Worm (Caenorhabditis elegans): ENCODE measurements around the gene col-17.
A peak's percentile ranks its signal among the peaks of the same experiment; 100 is the strongest.

Gene col-17

DNA sequence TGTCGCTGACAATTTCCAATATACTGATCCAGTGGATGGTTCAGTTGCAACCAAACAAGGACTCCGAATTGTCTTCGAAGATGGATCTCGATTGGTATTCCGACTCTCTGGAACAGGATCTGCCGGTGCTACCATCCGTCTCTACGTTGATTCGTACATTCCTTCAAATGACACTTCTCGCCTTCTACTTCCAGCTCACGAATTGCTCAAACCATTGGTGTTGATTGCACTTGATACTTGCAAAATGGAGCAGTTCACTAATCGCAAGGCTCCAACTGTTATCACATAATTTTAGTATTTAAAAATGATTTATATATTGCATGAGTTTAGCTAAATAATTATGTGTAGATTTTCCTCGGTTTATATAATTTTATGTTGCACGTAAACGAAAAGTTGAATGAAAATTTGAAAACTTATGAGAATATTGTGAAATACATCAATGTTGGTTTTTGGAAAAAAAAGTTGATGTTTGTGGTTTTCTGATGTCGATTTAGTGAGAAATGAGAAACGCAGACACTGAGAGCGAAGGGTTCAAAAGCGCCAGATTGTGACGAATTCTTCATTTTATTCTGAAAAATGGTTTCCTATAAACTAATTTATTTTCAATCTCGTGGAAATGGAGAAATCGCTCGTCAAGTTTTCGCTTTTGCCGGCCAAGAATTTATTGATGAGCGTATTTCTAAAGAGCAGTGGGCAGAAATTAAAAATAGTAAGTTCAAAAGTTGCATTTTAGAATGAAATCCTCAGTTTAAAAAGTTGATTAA is 23.8 kb upstream of the col-17 start, which contains the start of gene gst-9:
TSS of gene gst-9 (plus strand) at position 574 of the 764 bp plus-strand sequence.
- TF ChIP-seq nhr-237 (tag; optimal IDR thresholded peaks at IDR 0.05) (no peak), ceh-83 (GFP tag; optimal IDR thresholded peaks at IDR 0.05) (no peak), lsy-2 (tag; optimal IDR thresholded peaks at IDR 0.05) (no peak), lin-32 (GFP tag; optimal IDR thresholded peaks at IDR 0.05) (no peak), mls-2 (tag; optimal IDR thresholded peaks at IDR 0.05) (no peak), tbx-8 (GFP tag; optimal IDR thresholded peaks at IDR 0.05) (no peak), lin-13 (tag; optimal IDR thresholded peaks at IDR 0.05) (no peak), nhr-2 (tag; optimal IDR thresholded peaks at IDR 0.05) (no peak)

DNA sequence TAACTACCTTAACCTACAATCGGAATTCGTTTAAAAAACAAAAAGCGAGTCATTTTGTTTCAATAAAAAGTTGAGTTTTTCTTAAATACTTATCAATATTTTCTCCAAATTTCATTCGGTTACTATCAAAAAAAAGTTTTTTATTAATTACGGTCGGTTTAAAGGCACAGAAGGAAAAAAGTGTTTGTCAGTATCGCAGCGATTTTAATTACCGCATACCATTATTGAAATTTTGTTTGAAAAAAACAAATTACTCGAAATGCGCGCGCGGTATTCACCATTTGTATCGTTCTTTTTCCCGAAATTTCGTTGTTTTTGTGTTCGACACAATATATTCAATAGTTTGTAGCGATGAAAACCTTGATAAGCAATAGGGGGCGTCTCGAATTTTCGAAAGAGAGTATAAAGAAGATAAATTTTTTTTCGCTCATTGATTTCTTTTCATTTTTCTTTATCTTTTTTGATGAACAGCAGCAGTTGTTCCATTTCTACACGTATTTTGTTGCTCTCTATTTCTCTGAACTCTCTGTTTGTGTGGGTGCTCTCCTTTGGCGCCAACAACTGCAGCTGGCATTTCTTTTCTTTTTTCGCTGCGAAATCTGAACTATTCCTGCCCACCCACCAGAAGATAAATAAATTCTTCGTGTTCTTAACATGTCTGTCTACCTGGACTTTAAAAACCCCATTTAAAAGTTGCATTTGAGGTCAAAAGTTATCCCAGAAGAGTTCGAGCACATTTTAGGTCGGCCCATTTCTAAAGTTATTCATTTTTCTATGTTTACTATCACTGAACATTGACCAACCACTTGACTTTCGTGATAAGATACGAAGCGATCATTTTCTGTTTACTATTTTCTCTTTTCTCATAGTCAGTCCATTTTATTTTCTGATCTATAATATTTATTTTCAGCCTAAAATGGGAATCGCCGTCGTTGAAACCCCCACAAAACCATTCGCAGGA is 21.4 kb upstream of the col-17 start, which contains the start of gene pgm-1:
TSS of gene pgm-1 (plus strand) at position 911 of the 961 bp plus-strand sequence.
- TF ChIP-seq unc-120 (tag; optimal IDR thresholded peaks at IDR 0.05; ENCODE audit: poor library complexity, severe bottlenecking) (peak; percentile 34), hlh-1 (tag; optimal IDR thresholded peaks at IDR 0.05) (peak; percentile 57), ceh-83 (GFP tag; optimal IDR thresholded peaks at IDR 0.05) (no peak)

DNA sequence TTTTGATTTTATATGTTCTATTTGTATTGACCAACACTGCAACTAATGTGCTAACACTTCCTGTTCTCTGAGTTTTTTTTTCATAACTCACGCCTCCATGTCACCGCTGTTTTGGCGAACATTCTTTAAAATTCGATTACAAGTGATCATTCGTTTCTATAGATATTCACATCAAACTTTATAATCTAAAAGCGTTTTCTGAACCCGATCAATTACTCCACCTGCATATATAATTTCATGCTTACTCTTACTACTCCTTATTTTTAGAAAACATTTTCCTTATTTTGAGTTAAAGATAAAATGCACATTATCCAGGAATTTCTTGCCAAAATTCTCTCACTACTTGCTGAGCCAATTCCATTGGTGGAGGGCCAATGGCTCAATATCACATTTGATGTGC is 18.6 kb upstream of the col-17 start, which contains the start of gene R05F9.7:
TSS of gene R05F9.7 (plus strand) at position 301 of the 400 bp plus-strand sequence.
- no peak for TF ChIP-seq flh-1 (GFP tag; optimal IDR thresholded peaks at IDR 0.05)
- TF ChIP-seq unc-120 (tag; optimal IDR thresholded peaks at IDR 0.05; ENCODE audit: poor library complexity, severe bottlenecking) = no peak
- TF ChIP-seq unc-39 (tag; optimal IDR thresholded peaks at IDR 0.05) = no peak
- TF ChIP-seq lsy-2 (tag; optimal IDR thresholded peaks at IDR 0.05) = no peak
- TF ChIP-seq elt-1 (tag; optimal IDR thresholded peaks at IDR 0.05; ENCODE audit: borderline replicate concordance, insufficient read depth) = no peak
- no peak for TF ChIP-seq ztf-11 (tag; optimal IDR thresholded peaks at IDR 0.05)
- no peak for TF ChIP-seq nhr-2 (tag; optimal IDR thresholded peaks at IDR 0.05)
- TF ChIP-seq sem-2 (GFP tag; optimal IDR thresholded peaks at IDR 0.05) = no peak
- no peak for TF ChIP-seq ceh-83 (GFP tag; optimal IDR thresholded peaks at IDR 0.05)

DNA sequence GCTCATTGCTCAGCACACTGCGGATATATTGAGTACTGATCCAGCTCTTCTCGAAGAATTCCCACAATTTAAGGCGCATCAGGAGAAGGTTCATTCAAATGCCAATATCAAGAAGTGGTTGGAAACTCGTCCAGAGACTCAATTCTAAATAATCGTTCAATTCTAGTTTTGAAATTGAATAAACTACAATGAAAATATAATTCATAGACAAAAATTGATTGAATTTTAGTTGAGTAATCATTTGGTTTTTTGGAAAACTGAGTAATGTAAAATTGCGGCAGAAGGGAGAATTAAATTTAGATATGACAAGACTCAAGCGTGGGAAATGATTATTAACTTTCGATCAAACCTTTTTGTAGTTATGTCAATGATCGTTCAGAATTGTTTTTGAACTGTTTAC is 17.0 kb upstream of the col-17 start:
- TF ChIP-seq lin-32 (GFP tag; optimal IDR thresholded peaks at IDR 0.05) (no peak), hlh-1 (tag; optimal IDR thresholded peaks at IDR 0.05) (no peak), sptf-1 (tag; optimal IDR thresholded peaks at IDR 0.05) (no peak), blmp-1 (tag; optimal IDR thresholded peaks at IDR 0.05) (no peak), unc-120 (tag; optimal IDR thresholded peaks at IDR 0.05; ENCODE audit: poor library complexity, severe bottlenecking) (no peak), flh-1 (GFP tag; optimal IDR thresholded peaks at IDR 0.05) (no peak), ceh-83 (GFP tag; optimal IDR thresholded peaks at IDR 0.05) (no peak), sem-2 (GFP tag; optimal IDR thresholded peaks at IDR 0.05) (no peak), elt-1 (tag; optimal IDR thresholded peaks at IDR 0.05; ENCODE audit: borderline replicate concordance, insufficient read depth) (no peak), snpc-4 (tag; optimal IDR thresholded peaks at IDR 0.05) (no peak), nhr-237 (tag; optimal IDR thresholded peaks at IDR 0.05) (no peak), mab-5 (tag; optimal IDR thresholded peaks at IDR 0.05) (no peak), unc-62 (GFP tag; optimal IDR thresholded peaks at IDR 0.05) (no peak), bed-3 (GFP tag; optimal IDR thresholded peaks at IDR 0.05) (no peak), lsy-2 (tag; optimal IDR thresholded peaks at IDR 0.05) (no peak), mls-2 (tag; optimal IDR thresholded peaks at IDR 0.05) (no peak)

DNA sequence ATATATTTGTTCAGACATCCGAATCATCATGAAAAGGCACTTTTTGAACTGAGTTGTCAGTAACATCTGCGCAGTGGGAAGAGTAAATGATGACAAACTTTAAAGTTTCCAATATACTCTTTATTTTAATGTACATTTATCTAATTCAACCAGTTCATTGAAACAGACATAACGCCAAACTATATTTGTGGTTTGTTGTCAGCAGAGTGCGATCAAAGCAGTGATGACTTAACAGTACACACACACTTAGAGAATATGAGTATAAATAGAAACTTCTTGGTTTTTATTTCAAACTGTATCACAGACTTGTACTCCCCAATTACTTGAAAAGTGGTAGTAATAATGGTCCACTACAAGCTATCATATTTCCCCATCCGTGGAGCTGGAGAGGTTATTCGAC is 16.0 kb upstream of the col-17 start, which contains the start of gene gst-8:
TSS of gene gst-8 (plus strand) at position 301 of the 400 bp plus-strand sequence.
- TF ChIP-seq sptf-1 (tag; optimal IDR thresholded peaks at IDR 0.05) (no peak), blmp-1 (tag; optimal IDR thresholded peaks at IDR 0.05) (no peak), nhr-76 (tag; optimal IDR thresholded peaks at IDR 0.05) (no peak), elt-3 (tag; optimal IDR thresholded peaks at IDR 0.05) (no peak), zip-8 (tag; optimal IDR thresholded peaks at IDR 0.05) (no peak), ceh-43 (GFP tag; optimal IDR thresholded peaks at IDR 0.05) (no peak), ceh-39 (tag; optimal IDR thresholded peaks at IDR 0.05) (no peak), flh-1 (GFP tag; optimal IDR thresholded peaks at IDR 0.05) (no peak), hlh-1 (tag; optimal IDR thresholded peaks at IDR 0.05) (no peak), cnd-1 (tag; optimal IDR thresholded peaks at IDR 0.05) (no peak), elt-1 (tag; optimal IDR thresholded peaks at IDR 0.05; ENCODE audit: borderline replicate concordance, insufficient read depth) (no peak), mab-5 (tag; optimal IDR thresholded peaks at IDR 0.05) (no peak), ces-1 (GFP tag; optimal IDR thresholded peaks at IDR 0.05) (no peak), drap-1 (GFP tag; optimal IDR thresholded peaks at IDR 0.05) (no peak), mls-2 (tag; optimal IDR thresholded peaks at IDR 0.05) (no peak), unc-62 (GFP tag; optimal IDR thresholded peaks at IDR 0.05) (no peak), nhr-237 (tag; optimal IDR thresholded peaks at IDR 0.05) (no peak), sem-2 (GFP tag; optimal IDR thresholded peaks at IDR 0.05) (no peak)

Data from whole organism, mixed stage, embryonic.